Fruit fly (Drosophila melanogaster): Measurements from ENCODE around the gene Idh3b.

Idh3b gene

DNA sequence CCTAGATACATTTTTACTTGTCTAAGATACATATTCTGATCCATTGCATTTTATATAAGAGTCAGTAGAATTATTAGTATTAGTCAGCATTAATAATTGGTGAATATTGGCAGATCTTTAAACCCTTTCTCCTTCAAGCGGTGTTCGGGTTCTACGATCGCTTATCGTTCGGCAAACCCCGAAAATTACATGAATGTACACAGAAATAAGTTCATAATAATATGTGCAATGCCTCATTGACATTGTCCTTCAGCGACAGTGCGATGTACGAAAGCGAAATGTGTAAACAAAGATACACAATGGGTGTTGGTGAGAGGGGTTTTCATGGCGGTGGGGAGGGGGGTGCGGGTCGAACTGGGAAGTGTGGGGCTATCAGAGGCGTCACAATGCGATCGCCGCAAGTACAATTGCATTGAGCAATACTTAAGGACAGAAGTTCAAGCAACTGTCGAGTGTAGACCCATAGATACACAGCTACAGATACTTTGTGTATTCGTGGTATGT is 42.8 kb downstream of the Idh3b start (continued):
- no peak for TF ChIP-seq CG8319 (GFP tag; optimal IDR thresholded peaks at IDR 0.05)
- no peak for TF ChIP-seq dac (GFP tag; optimal IDR thresholded peaks at IDR 0.05)
- TF ChIP-seq CG3919 (GFP tag; optimal IDR thresholded peaks at IDR 0.05) = no peak
- TF ChIP-seq CG9139 (GFP tag; optimal IDR thresholded peaks at IDR 0.05) = no peak
- no peak for TF ChIP-seq Smox (GFP tag; optimal IDR thresholded peaks at IDR 0.05)
- TF ChIP-seq fkh (GFP tag; optimal IDR thresholded peaks at IDR 0.05) = no peak
- no peak for TF ChIP-seq lz (GFP tag; optimal IDR thresholded peaks at IDR 0.05)
- peak; percentile 10 for TF ChIP-seq dsx (GFP tag; optimal IDR thresholded peaks at IDR 0.05; ENCODE audit: poor library complexity, severe bottlenecking)
- TF ChIP-seq svp (GFP tag) = no peak

DNA sequence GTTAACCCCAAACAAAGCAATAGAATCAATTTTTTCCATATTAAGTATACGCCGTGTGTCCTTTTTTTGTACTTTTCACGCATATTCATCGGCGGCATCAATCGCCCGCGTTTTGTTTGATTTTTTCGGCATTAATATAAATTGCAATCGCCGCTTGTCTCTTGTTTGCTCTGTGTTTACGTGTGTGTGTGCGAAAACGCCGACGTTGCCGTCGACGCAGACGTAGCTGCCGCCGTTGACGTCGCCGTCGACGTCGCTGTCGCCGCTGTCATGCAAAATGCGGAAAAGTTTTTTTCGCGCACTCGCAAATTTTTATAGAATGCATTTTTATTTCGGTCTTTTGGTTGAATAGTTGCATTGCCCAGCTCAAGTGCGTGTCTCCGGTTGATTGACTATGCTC is 46.2 kb downstream of the Idh3b start:
- TF ChIP-seq Eip93F (GFP tag; optimal IDR thresholded peaks at IDR 0.05) = peak; percentile 42
- TF ChIP-seq pdm3 (GFP tag; optimal IDR thresholded peaks at IDR 0.05) = no peak
- no peak for TF ChIP-seq CG32006 (GFP tag; optimal IDR thresholded peaks at IDR 0.05)
- TF ChIP-seq CG31627 (GFP tag; optimal IDR thresholded peaks at IDR 0.05) = no peak
- no peak for TF ChIP-seq CG6854 (GFP tag; optimal IDR thresholded peaks at IDR 0.05)
- no peak for TF ChIP-seq CG8319 (GFP tag; optimal IDR thresholded peaks at IDR 0.05)
- no peak for TF ChIP-seq CG9139 (GFP tag; optimal IDR thresholded peaks at IDR 0.05)
- no peak for TF ChIP-seq CG34406 (GFP tag; optimal IDR thresholded peaks at IDR 0.05)
- TF ChIP-seq Hr39 (GFP tag; optimal IDR thresholded peaks at IDR 0.05) = no peak
- TF ChIP-seq OdsH (GFP tag; optimal IDR thresholded peaks at IDR 0.05) = no peak
- no peak for TF ChIP-seq salr (GFP tag; optimal IDR thresholded peaks at IDR 0.05)
- TF ChIP-seq ss (GFP tag; optimal IDR thresholded peaks at IDR 0.05) = peak in 1 of 2 experiments; percentile 43
- TF ChIP-seq Eip78C (GFP tag) = peak; percentile 23
- peak; percentile 35 for TF ChIP-seq dsx (GFP tag; optimal IDR thresholded peaks at IDR 0.05; ENCODE audit: poor library complexity, severe bottlenecking)

DNA sequence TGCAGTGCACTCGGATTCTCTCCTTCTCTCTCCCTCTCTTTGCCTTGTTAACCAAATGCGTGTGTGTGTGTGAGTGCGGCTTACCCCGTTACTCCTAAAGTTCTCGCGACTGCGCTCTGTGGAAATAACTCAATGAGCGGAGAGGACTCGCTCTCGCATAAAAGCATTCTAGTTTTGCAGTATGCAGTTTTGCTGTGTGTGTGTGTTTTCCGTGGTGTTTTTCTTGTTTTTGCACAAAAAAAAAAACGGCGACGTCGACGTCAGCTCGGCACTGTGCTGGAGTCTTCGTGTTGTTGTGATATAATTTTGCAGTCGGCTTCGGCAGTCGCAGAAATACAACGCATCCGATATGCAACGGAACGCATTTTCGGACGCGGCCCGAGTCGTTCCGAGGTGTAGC is 47.1 kb downstream of the Idh3b start:
- peak; percentile 62 for TF ChIP-seq CG11762 (GFP tag; optimal IDR thresholded peaks at IDR 0.05; ENCODE audit: insufficient read depth)
- peak; percentile 86 for TF ChIP-seq fd85E (GFP tag; optimal IDR thresholded peaks at IDR 0.05)
- no peak for TF ChIP-seq Hr39 (GFP tag; optimal IDR thresholded peaks at IDR 0.05)
- peak; percentile 76 for TF ChIP-seq Sox14 (GFP tag; optimal IDR thresholded peaks at IDR 0.05)
- peak; percentile 82 for TF ChIP-seq Eip78C (GFP tag)
- peak; percentile 72 for TF ChIP-seq CG6854 (GFP tag; optimal IDR thresholded peaks at IDR 0.05)
- peak; percentile 18 for TF ChIP-seq Hr4 (GFP tag; optimal IDR thresholded peaks at IDR 0.05)
- TF ChIP-seq CG8319 (GFP tag; optimal IDR thresholded peaks at IDR 0.05) = peak; percentile 42
- TF ChIP-seq eg (GFP tag; IDR thresholded peaks at IDR 0.05) = peak; percentile 96
- TF ChIP-seq CG10631 (GFP tag; optimal IDR thresholded peaks at IDR 0.05) = peak; percentile 14
- peak; percentile 85 for TF ChIP-seq Ets96B (tag; optimal IDR thresholded peaks at IDR 0.05)
- peak; percentile 79 for TF ChIP-seq dac (GFP tag; optimal IDR thresholded peaks at IDR 0.05)
- TF ChIP-seq CG10669 (GFP tag; optimal IDR thresholded peaks at IDR 0.05) = peak; percentile 91
- TF ChIP-seq CG6792 (GFP tag; optimal IDR thresholded peaks at IDR 0.05) = peak; percentile 34
- TF ChIP-seq Met (GFP tag; optimal IDR thresholded peaks at IDR 0.05) = peak; percentile 27
- TF ChIP-seq fd59A (GFP tag; optimal IDR thresholded peaks at IDR 0.05) = peak; percentile 69
- TF ChIP-seq pdm3 (GFP tag; optimal IDR thresholded peaks at IDR 0.05) = peak; percentile 63
- TF ChIP-seq CG34406 (GFP tag; optimal IDR thresholded peaks at IDR 0.05) = peak; percentile 66
- TF ChIP-seq Ets21C (GFP tag; optimal IDR thresholded peaks at IDR 0.05) = no peak
- no peak for TF ChIP-seq cyc (GFP tag; optimal IDR thresholded peaks at IDR 0.05)
- peak; percentile 85 for TF ChIP-seq dsx (GFP tag; optimal IDR thresholded peaks at IDR 0.05; ENCODE audit: poor library complexity, severe bottlenecking)
- TF ChIP-seq CG4318 (GFP tag; optimal IDR thresholded peaks at IDR 0.05) = no peak
- TF ChIP-seq CG1621 (tag; optimal IDR thresholded peaks at IDR 0.05) = peak; percentile 95
- TF ChIP-seq Gug (GFP tag; IDR thresholded peaks at IDR 0.05) = peak; percentile 78
- TF ChIP-seq achi (GFP tag; optimal IDR thresholded peaks at IDR 0.05) = peak; percentile 80
- TF ChIP-seq Smox (GFP tag; optimal IDR thresholded peaks at IDR 0.05) = no peak
- TF ChIP-seq CG16779 (tag; optimal IDR thresholded peaks at IDR 0.05) = peak; percentile 96
- TF ChIP-seq Hr38 (GFP tag; optimal IDR thresholded peaks at IDR 0.05) = no peak
- peak; percentile 92 for TF ChIP-seq CG6276 (GFP tag; optimal IDR thresholded peaks at IDR 0.05)
- peak; percentile 93 for TF ChIP-seq spab (GFP tag; optimal IDR thresholded peaks at IDR 0.05)
- peak; percentile 70 for TF ChIP-seq Eip75B (GFP tag; optimal IDR thresholded peaks at IDR 0.05)
- peak; percentile 67 for TF ChIP-seq OdsH (GFP tag; optimal IDR thresholded peaks at IDR 0.05)
- TF ChIP-seq CG9139 (GFP tag; optimal IDR thresholded peaks at IDR 0.05) = peak; percentile 97
- TF ChIP-seq CG6163 (GFP tag; IDR thresholded peaks at IDR 0.05) = peak; percentile 96
- peak; percentile 90 for TF ChIP-seq net (GFP tag; optimal IDR thresholded peaks at IDR 0.05)
- peak; percentile 31 for TF ChIP-seq vri (GFP tag; optimal IDR thresholded peaks at IDR 0.05)
- TF ChIP-seq CG7368 (GFP tag; optimal IDR thresholded peaks at IDR 0.05) = peak; percentile 77
- TF ChIP-seq CG3919 (GFP tag; optimal IDR thresholded peaks at IDR 0.05) = peak; percentile 80
